Worm (Caenorhabditis elegans) whole organism, mixed stage, embryonic: Measurements from ENCODE around the gene lips-3.
A peak's percentile ranks its signal among the peaks of the same experiment; 100 is the strongest.

Experiments used
- M03D4.4 ChIP-seq: sonication (generic microtip); optimal IDR thresholded peaks from 2 replicates; lab custom pipeline; 2017; ENCODE audit warnings: mild to moderate bottlenecking, missing genetic modification characterization, missing compliant biosample characterization
- bed-3 ChIP-seq: fragments of 200-800 bp; sonication (Bioruptor generic); optimal IDR thresholded peaks from 3 replicates; lab custom pipeline; 2018; ENCODE audit warnings: mild to moderate bottlenecking, missing genetic modification characterization, moderate library complexity, missing compliant biosample characterization
- blmp-1 ChIP-seq: fragments of 150-350 bp; optimal IDR thresholded peaks from 2 replicates; lab custom pipeline; 2014; ENCODE audit warnings: missing biosample characterization, missing genetic modification characterization
- ceh-39 ChIP-seq: fragments of 150-350 bp; optimal IDR thresholded peaks from 2 replicates; lab custom pipeline; 2014; ENCODE audit warnings: missing biosample characterization, missing genetic modification characterization
- ceh-43 ChIP-seq: fragments of 200-800 bp; sonication (Bioruptor generic); optimal IDR thresholded peaks from 2 replicates; lab custom pipeline; 2018; ENCODE audit warnings: mild to moderate bottlenecking, missing genetic modification characterization, moderate library complexity, missing compliant biosample characterization
- ceh-83 ChIP-seq: fragments of 200-800 bp; sonication (Bioruptor generic); optimal IDR thresholded peaks from 2 replicates; lab custom pipeline; 2018; ENCODE audit warnings: mild to moderate bottlenecking, missing genetic modification characterization, missing compliant biosample characterization
- ces-1 ChIP-seq: fragments of 150-350 bp; optimal IDR thresholded peaks from 2 replicates; lab custom pipeline; 2014; ENCODE audit warnings: missing biosample characterization, missing genetic modification reagents, missing genetic modification characterization
- cnd-1 ChIP-seq: fragments of 200-800 bp; sonication (Bioruptor generic); optimal IDR thresholded peaks from 2 replicates; lab custom pipeline; 2018; ENCODE audit warnings: mild to moderate bottlenecking, missing genetic modification characterization, missing compliant biosample characterization
- drap-1 ChIP-seq: fragments of 200-800 bp; sonication (Bioruptor generic); optimal IDR thresholded peaks from 3 replicates; lab custom pipeline; 2018; ENCODE audit warnings: mild to moderate bottlenecking, missing genetic modification characterization, missing compliant biosample characterization
- elt-1 ChIP-seq: sonication (generic microtip); optimal IDR thresholded peaks from 2 replicates; lab custom pipeline; 2017; ENCODE audit warnings: missing genetic modification characterization, mild to moderate bottlenecking, missing compliant biosample characterization, antibody characterized with exemption, moderate library complexity, borderline replicate concordance; ENCODE audit not compliant: insufficient read depth
- elt-3 ChIP-seq: fragments of 150-350 bp; optimal IDR thresholded peaks from 2 replicates; lab custom pipeline; 2014; ENCODE audit warnings: missing biosample characterization, missing genetic modification characterization
- flh-1 ChIP-seq: fragments of 200-800 bp; sonication (Bioruptor generic); optimal IDR thresholded peaks from 2 replicates; lab custom pipeline; 2018; ENCODE audit warnings: mild to moderate bottlenecking, missing genetic modification characterization, moderate library complexity, missing compliant biosample characterization
- ham-2 ChIP-seq: fragments of 200-800 bp; sonication (Bioruptor generic); optimal IDR thresholded peaks from 2 replicates; lab custom pipeline; 2018; ENCODE audit warnings: mild to moderate bottlenecking, missing genetic modification characterization, missing compliant biosample characterization
- hlh-1 ChIP-seq: fragments of 150-350 bp; optimal IDR thresholded peaks from 2 replicates; lab custom pipeline; 2014; ENCODE audit warnings: missing biosample characterization, missing genetic modification reagents, missing genetic modification characterization
- lin-13 ChIP-seq: fragments of 150-350 bp; optimal IDR thresholded peaks from 2 replicates; lab custom pipeline; 2014; ENCODE audit warnings: missing biosample characterization, missing genetic modification characterization
- lin-32 ChIP-seq: fragments of 200-800 bp; sonication (Bioruptor generic); optimal IDR thresholded peaks from 2 replicates; lab custom pipeline; 2018; ENCODE audit warnings: mild to moderate bottlenecking, missing genetic modification characterization, missing compliant biosample characterization
- lsy-2 ChIP-seq: fragments of 150-350 bp; optimal IDR thresholded peaks from 2 replicates; lab custom pipeline; 2014; ENCODE audit warnings: missing biosample characterization, missing genetic modification characterization
- mab-5 ChIP-seq: fragments of 150-350 bp; optimal IDR thresholded peaks from 2 replicates; lab custom pipeline; 2014; ENCODE audit warnings: missing biosample characterization, missing genetic modification characterization
- mep-1 ChIP-seq: fragments of 150-350 bp; optimal IDR thresholded peaks from 2 replicates; lab custom pipeline; 2017; ENCODE audit warnings: missing biosample characterization, missing genetic modification reagents, missing genetic modification characterization, inconsistent platforms
- mls-2 ChIP-seq: sonication (generic microtip); optimal IDR thresholded peaks from 2 replicates; lab custom pipeline; 2016; ENCODE audit warnings: mild to moderate bottlenecking, missing genetic modification characterization, moderate library complexity, missing compliant biosample characterization
- nhr-12 ChIP-seq: fragments of 150-350 bp; optimal IDR thresholded peaks from 2 replicates; lab custom pipeline; 2014; ENCODE audit warnings: missing biosample characterization, missing genetic modification characterization
- nhr-2 ChIP-seq: fragments of 150-350 bp; optimal IDR thresholded peaks from 2 replicates; lab custom pipeline; 2014; ENCODE audit warnings: missing biosample characterization, missing genetic modification characterization
- nhr-237 ChIP-seq: fragments of 150-350 bp; optimal IDR thresholded peaks from 2 replicates; lab custom pipeline; 2014; ENCODE audit warnings: missing biosample characterization, missing genetic modification characterization
- nhr-28 ChIP-seq: fragments of 150-350 bp; optimal IDR thresholded peaks from 2 replicates; lab custom pipeline; 2014; ENCODE audit warnings: missing biosample characterization, missing genetic modification characterization
- nhr-76 ChIP-seq: sonication (generic microtip); optimal IDR thresholded peaks from 2 replicates; lab custom pipeline; 2017; ENCODE audit warnings: missing biosample characterization, missing genetic modification characterization
- pha-4 ChIP-seq: fragments of 150-350 bp; optimal IDR thresholded peaks from 2 replicates; lab custom pipeline; 2018; ENCODE audit warnings: missing biosample characterization, missing genetic modification reagents, missing genetic modification characterization
- sem-2 ChIP-seq: fragments of 200-800 bp; sonication (Bioruptor generic); optimal IDR thresholded peaks from 2 replicates; lab custom pipeline; 2018; ENCODE audit warnings: mild to moderate bottlenecking, missing genetic modification characterization, missing compliant biosample characterization
- snpc-4 ChIP-seq: fragments of 150-350 bp; optimal IDR thresholded peaks from 2 replicates; lab custom pipeline; 2014; ENCODE audit warnings: missing biosample characterization, missing genetic modification characterization
- sptf-1 ChIP-seq: sonication (generic microtip); optimal IDR thresholded peaks from 2 replicates; lab custom pipeline; 2017; ENCODE audit warnings: mild to moderate bottlenecking, missing genetic modification characterization, moderate library complexity, missing compliant biosample characterization
- tbx-8 ChIP-seq: fragments of 200-800 bp; sonication (Bioruptor generic); optimal IDR thresholded peaks from 2 replicates; lab custom pipeline; 2018; ENCODE audit warnings: mild to moderate bottlenecking, missing genetic modification characterization, moderate library complexity, missing compliant biosample characterization
- unc-120 ChIP-seq: sonication (generic microtip); optimal IDR thresholded peaks from 2 replicates; lab custom pipeline; 2017; ENCODE audit warnings: missing genetic modification characterization, missing compliant biosample characterization; ENCODE audit not compliant: poor library complexity, severe bottlenecking
- unc-39 ChIP-seq: fragments of 150-350 bp; optimal IDR thresholded peaks from 2 replicates; lab custom pipeline; 2014; ENCODE audit warnings: missing biosample characterization, missing genetic modification characterization
- unc-62 ChIP-seq: fragments of 150-350 bp; optimal IDR thresholded peaks from 2 replicates; lab custom pipeline; 2014; ENCODE audit warnings: missing biosample characterization, missing genetic modification reagents, missing genetic modification characterization
- zip-8 ChIP-seq: fragments of 150-350 bp; optimal IDR thresholded peaks from 2 replicates; lab custom pipeline; 2014; ENCODE audit warnings: missing biosample characterization, missing genetic modification characterization
- ztf-11 ChIP-seq: fragments of 150-350 bp; optimal IDR thresholded peaks from 2 replicates; lab custom pipeline; 2014; ENCODE audit warnings: missing biosample characterization, missing genetic modification characterization

The lips-3 gene

DNA sequence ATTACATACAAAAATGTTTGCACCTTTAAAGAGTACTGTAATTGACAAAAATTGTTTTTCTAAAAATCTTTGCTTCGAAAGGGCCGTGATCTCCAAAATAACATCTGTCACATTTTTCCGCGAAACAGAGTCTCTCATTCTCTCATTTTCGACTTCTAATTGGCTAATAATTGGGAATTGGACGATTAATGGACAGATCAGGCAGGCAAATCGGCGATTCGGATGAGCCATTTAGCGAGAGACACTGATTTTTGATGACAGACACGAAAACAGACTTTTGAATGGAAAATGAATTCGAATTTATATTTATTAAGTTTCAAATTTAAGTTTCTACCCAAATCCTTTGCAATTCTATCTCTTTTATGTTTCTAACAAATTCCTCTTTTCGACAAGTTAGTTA is 12.5 kb upstream of the lips-3 start:
- no peak for TF ChIP-seq bed-3 (GFP tag; lab: Kevin White, UChicago)
- TF ChIP-seq unc-120 (tag; lab: Kevin White, UChicago): no peak

DNA sequence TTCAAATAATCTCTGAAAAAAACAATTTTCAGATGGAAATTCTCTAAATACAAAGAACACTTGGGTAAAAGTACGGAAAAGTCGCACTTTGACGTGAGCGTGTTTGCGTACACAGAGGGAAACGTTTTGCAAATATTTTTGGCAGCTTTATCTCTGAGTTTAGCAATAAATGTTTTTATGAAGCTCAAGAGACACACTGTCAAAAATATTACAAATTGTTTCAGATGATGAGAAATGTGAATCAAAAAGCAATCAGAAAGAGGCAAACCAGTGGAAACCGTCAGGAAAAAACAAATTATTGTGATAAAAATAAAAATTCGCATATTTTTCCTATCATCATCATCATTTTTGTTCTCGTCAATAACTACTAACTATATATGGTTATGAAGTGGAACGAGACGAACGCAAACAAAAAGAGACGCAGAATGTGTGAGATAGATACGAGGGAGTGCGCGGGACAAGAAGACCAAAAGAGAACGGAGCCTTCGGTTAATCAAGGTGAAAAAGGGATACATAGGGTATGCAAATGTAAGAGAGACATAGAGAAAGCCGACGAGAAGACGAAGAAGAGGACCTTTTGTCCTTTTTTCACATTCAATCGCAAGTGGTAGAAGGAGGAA is 3.9 kb upstream of the lips-3 start, which contains the start of gene sel-2:
TSS of gene sel-2 (minus strand) at position 51 of the 620 bp plus-strand sequence.
- TF ChIP-seq lin-13 (no peak), elt-1 (tag; lab: Kevin White, UChicago) (no peak), mls-2 (tag; lab: Kevin White, UChicago) (no peak), cnd-1 (tag; lab: Kevin White, UChicago) (peak; percentile 9), ceh-39 (no peak), snpc-4 (tag; lab: Kevin White, UChicago) (no peak), mab-5 (tag; lab: Kevin White, UChicago) (no peak), unc-39 (tag; lab: Kevin White, UChicago) (no peak), lin-32 (GFP tag; lab: Kevin White, UChicago) (no peak), drap-1 (GFP tag; lab: Kevin White, UChicago) (no peak), ceh-83 (GFP tag; lab: Kevin White, UChicago) (no peak), zip-8 (tag; lab: Kevin White, UChicago) (no peak), unc-120 (tag; lab: Kevin White, UChicago) (peak; percentile 80), sem-2 (GFP tag; lab: Kevin White, UChicago) (no peak), ceh-43 (GFP tag; lab: Kevin White, UChicago) (no peak), blmp-1 (tag; lab: Kevin White, UChicago) (no peak), lsy-2 (tag; lab: Kevin White, UChicago) (no peak), unc-62 (no peak), M03D4.4 (no peak), pha-4 (tag; lab: Kevin White, UChicago) (peak; percentile 57), mep-1 (tag; lab: Kevin White, UChicago) (no peak), ham-2 (GFP tag; lab: Kevin White, UChicago) (no peak), ces-1 (GFP tag; lab: Kevin White, UChicago) (peak; percentile 69), hlh-1 (tag; lab: Kevin White, UChicago) (no peak), sptf-1 (tag; lab: Kevin White, UChicago) (peak; percentile 39), nhr-76 (no peak), elt-3 (tag; lab: Kevin White, UChicago) (no peak), bed-3 (GFP tag; lab: Kevin White, UChicago) (no peak), tbx-8 (GFP tag; lab: Kevin White, UChicago) (no peak), ztf-11 (tag; lab: Kevin White, UChicago) (no peak), nhr-28 (tag; lab: Kevin White, UChicago) (no peak), flh-1 (GFP tag; lab: Kevin White, UChicago) (no peak), nhr-237 (no peak), nhr-2 (tag; lab: Kevin White, UChicago) (peak; percentile 62), nhr-12 (no peak)

DNA sequence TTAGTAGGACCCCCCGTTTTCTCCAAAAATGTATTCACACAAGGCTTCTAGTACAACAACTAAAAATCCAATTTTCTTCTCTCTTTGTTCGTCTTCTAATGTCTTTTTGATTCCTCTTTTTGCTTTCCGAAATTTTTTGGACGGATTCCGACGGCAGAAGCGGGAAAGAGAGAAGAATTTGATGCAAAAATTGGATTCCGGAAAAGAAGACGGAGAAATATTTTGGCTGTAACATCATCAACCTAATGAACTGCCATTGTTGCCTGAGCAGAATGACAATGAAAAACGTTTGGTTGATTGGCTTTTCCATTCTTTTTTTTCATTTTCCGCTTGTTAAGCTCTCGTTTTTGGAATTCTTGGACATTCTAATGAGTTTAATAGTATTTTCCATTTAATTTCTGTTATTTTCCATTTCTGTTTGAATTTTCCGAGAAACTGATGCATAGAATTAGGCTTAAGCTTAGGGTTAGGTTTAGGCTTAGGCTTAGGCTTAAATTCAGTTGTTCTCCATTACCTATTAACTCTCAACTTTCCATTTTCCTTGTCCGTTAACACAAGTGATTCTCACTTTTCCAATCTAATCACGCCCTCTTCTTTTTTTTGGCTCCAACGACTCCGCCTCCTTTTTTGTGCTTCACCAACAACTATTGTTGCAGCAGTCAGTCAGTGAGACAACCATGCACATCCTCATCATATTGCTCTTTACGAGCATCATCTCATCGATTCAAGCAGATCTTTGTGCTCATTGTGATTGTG is 6.2 kb downstream of the lips-3 start, which contains the start of gene lron-5:
TSS of gene lron-5 (plus strand) at position 655 of the 756 bp plus-strand sequence.
- TF ChIP-seq unc-120 (tag; lab: Kevin White, UChicago) (no peak), sem-2 (GFP tag; lab: Kevin White, UChicago) (no peak), nhr-12 (no peak), M03D4.4 (no peak), pha-4 (tag; lab: Kevin White, UChicago) (no peak), flh-1 (GFP tag; lab: Kevin White, UChicago) (no peak), cnd-1 (tag; lab: Kevin White, UChicago) (no peak), ces-1 (GFP tag; lab: Kevin White, UChicago) (peak; percentile 62)
- TF ChIP-seq, all 35 proteins: peak for 1
